Fruit fly (Drosophila melanogaster): Measurements from ENCODE around the gene CG17648.

CG17648 gene

DNA sequence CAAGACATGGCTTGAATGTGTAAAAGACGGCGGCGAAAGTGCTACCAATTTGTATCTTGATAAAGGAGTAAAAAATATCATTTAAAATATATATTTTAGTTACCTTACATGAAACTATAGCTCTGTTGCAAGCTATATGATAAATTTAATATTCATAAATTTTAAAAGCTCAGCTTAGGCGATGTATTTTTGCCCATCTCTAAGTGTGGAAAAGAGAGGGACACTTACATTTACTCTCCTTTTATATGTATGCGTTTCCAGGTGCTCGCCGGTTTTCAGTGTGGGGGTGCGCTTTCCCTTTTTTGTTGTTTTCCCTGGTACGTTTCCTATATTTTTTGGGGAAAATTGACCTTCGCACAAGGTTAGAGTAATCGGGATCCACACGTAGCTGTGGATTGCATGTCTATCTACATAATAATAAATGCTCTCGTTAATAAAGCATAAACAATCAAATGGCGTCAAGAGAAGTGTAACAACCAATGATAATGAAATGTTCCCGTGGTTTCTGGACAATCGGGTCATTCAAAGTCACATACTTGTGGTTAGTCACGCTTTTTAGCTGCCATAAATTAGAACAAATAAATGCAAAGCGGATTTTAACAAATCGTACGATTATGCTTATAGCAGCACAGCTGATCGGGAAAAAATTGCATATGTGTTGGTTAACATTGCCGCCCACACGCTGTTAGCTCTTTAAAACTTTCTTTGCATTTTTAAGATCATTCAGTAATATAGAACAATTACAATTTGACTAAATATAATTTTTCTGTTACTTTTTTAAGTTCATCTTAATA lies 24.1 kb upstream of the CG17648 start (continued):
- peak; percentile 98 for TF ChIP-seq CG33557 (GFP tag; optimal IDR thresholded peaks at IDR 0.05)
- peak; percentile 98 for TF ChIP-seq bsh (GFP tag; optimal IDR thresholded peaks at IDR 0.05)
- TF ChIP-seq CG13894 (tag; optimal IDR thresholded peaks at IDR 0.05) = peak; percentile 98
- TF ChIP-seq Hmr (GFP tag; optimal IDR thresholded peaks at IDR 0.05) = peak; percentile 99
- peak; percentile 79 for TF ChIP-seq Bgb (GFP tag; IDR thresholded peaks at IDR 0.05; ENCODE audit: partially characterized antibody)
- peak; percentile 94 for TF ChIP-seq dmrt11E (tag; optimal IDR thresholded peaks at IDR 0.05)
- TF ChIP-seq pan (optimal IDR thresholded peaks at IDR 0.05) = no peak
- TF ChIP-seq pan (GFP tag; optimal IDR thresholded peaks at IDR 0.05 in 1 of 2, IDR thresholded peaks at IDR 0.05 in 1 of 2) = peak in 1 of 2 experiments; percentile 95
- peak; percentile 93 for TF ChIP-seq nom (GFP tag; optimal IDR thresholded peaks at IDR 0.05)
- peak; percentile 93 for TF ChIP-seq CG1602 (GFP tag; optimal IDR thresholded peaks at IDR 0.05)
- peak; percentile 82 for TF ChIP-seq chn (GFP tag; optimal IDR thresholded peaks at IDR 0.05)
- TF ChIP-seq Mes4 (GFP tag; optimal IDR thresholded peaks at IDR 0.05) = peak; percentile 74
- peak; percentile 33 for TF ChIP-seq stwl (tag; optimal IDR thresholded peaks at IDR 0.05)
- TF ChIP-seq NK7.1 (GFP tag; optimal IDR thresholded peaks at IDR 0.05) = peak; percentile 74
- peak; percentile 95 for TF ChIP-seq sisA (GFP tag; IDR thresholded peaks at IDR 0.05)
- peak in 1 of 2 experiments; percentile 40 for TF ChIP-seq tll (GFP tag; optimal IDR thresholded peaks at IDR 0.05)
- TF ChIP-seq CG1024 (GFP tag; IDR thresholded peaks at IDR 0.05) = peak; percentile 72
- peak; percentile 100 for TF ChIP-seq ewg (GFP tag; optimal IDR thresholded peaks at IDR 0.05)
- TF ChIP-seq slou (GFP tag; optimal IDR thresholded peaks at IDR 0.05) = peak; percentile 94
- TF ChIP-seq Doc3 (GFP tag; IDR thresholded peaks at IDR 0.05; ENCODE audit: partially characterized antibody) = peak; percentile 99
- TF ChIP-seq CG17829 (tag; optimal IDR thresholded peaks at IDR 0.05) = peak; percentile 93
- TF ChIP-seq fru (optimal IDR thresholded peaks at IDR 0.05) = no peak
- TF ChIP-seq gsb (GFP tag; IDR thresholded peaks at IDR 0.05) = peak; percentile 96
- TF ChIP-seq CG15514 (GFP tag; optimal IDR thresholded peaks at IDR 0.05) = peak; percentile 92
- TF ChIP-seq Oaz (GFP tag; IDR thresholded peaks at IDR 0.05) = peak; percentile 96
- no peak for TF ChIP-seq pita (GFP tag; optimal IDR thresholded peaks at IDR 0.05)
- TF ChIP-seq kah (GFP tag; optimal IDR thresholded peaks at IDR 0.05) = peak; percentile 80
- TF ChIP-seq Eip74EF (GFP tag; optimal IDR thresholded peaks at IDR 0.05) = peak in 1 of 2 experiments; percentile 97
- peak; percentile 93 for TF ChIP-seq scrt (GFP tag; optimal IDR thresholded peaks at IDR 0.05)
- TF ChIP-seq B-H2 (GFP tag; optimal IDR thresholded peaks at IDR 0.05) = peak; percentile 100
- peak; percentile 88 for TF ChIP-seq Hey (tag; optimal IDR thresholded peaks at IDR 0.05)
- TF ChIP-seq Rx (GFP tag; IDR thresholded peaks at IDR 0.05) = peak; percentile 92
- TF ChIP-seq peb (GFP tag; IDR thresholded peaks at IDR 0.05) = peak; percentile 91
- peak; percentile 85 for TF ChIP-seq CG10274 (GFP tag; optimal IDR thresholded peaks at IDR 0.05)
- TF ChIP-seq CG17802 (tag; optimal IDR thresholded peaks at IDR 0.05) = peak; percentile 70
- peak; percentile 91 for TF ChIP-seq CG14860 (GFP tag; IDR thresholded peaks at IDR 0.05; ENCODE audit: partially characterized antibody)
- TF ChIP-seq CG9727 (GFP tag; optimal IDR thresholded peaks at IDR 0.05) = peak; percentile 98
- peak; percentile 75 for TF ChIP-seq fd64A (GFP tag; optimal IDR thresholded peaks at IDR 0.05)
- peak; percentile 93 for TF ChIP-seq ap (GFP tag; IDR thresholded peaks at IDR 0.05)
- peak; percentile 83 for TF ChIP-seq E2f2 (GFP tag; IDR thresholded peaks at IDR 0.05)
- peak; percentile 98 for TF ChIP-seq Ets65A (GFP tag)
- TF ChIP-seq sr (GFP tag; IDR thresholded peaks at IDR 0.05) = peak; percentile 62; the same call in 2 of the 3 replicates
- TF ChIP-seq sim (GFP tag; IDR thresholded peaks at IDR 0.05) = peak; percentile 88; the same call in 1 of the 2 replicates
- peak; percentile 36 for TF ChIP-seq CG3995 (GFP tag; optimal IDR thresholded peaks at IDR 0.05)
- TF ChIP-seq CG12769 (tag; optimal IDR thresholded peaks at IDR 0.05) = peak; percentile 82
- TF ChIP-seq chinmo (GFP tag; IDR thresholded peaks at IDR 0.05; ENCODE audit: partially characterized antibody) = peak; percentile 93
- peak; percentile 66 for TF ChIP-seq CG4360 (GFP tag; IDR thresholded peaks at IDR 0.05)
- TF ChIP-seq Poxn (GFP tag; IDR thresholded peaks at IDR 0.05) = peak; percentile 94
